Fruit fly (Drosophila melanogaster) whole organism, prepupa: Measurements from ENCODE around the gene CG3165.

Experiments
- Blimp-1 ChIP-seq: fragments of 200-800 bp; sonication (Bioruptor generic); optimal IDR thresholded peaks from 3 replicates; lab custom pipeline; 2017; ENCODE audit warnings: missing biosample characterization, missing genetic modification characterization, mild to moderate bottlenecking, moderate library complexity, missing genetic modification reagents
- CG10631 ChIP-seq: fragments of 200-800 bp; sonication (Bioruptor generic); optimal IDR thresholded peaks from 2 replicates; lab custom pipeline; 2016; ENCODE audit warnings: missing biosample characterization, missing genetic modification characterization
- CG11294 ChIP-seq: fragments of 200-800 bp; sonication (Bioruptor generic); IDR thresholded peaks from 2 replicates; pipeline ENCODE4 v1.3.6; 2022; ENCODE audit warnings: missing biosample characterization, missing genetic modification characterization
- CG11902 ChIP-seq: fragments of 200-800 bp; sonication (Bioruptor generic); optimal IDR thresholded peaks from 3 replicates; lab custom pipeline; 2016; ENCODE audit warnings: missing biosample characterization, missing genetic modification characterization
- CG15336 ChIP-seq: fragments of 200-800 bp; sonication (Bioruptor generic); IDR thresholded peaks from 2 replicates; pipeline ENCODE4 v1.3.6; 2022; ENCODE audit warnings: missing biosample characterization, missing genetic modification characterization
- CG1621 ChIP-seq: fragments of 200-800 bp; sonication (Bioruptor generic); optimal IDR thresholded peaks from 3 replicates; lab custom pipeline; 2018; ENCODE audit warnings: missing biosample characterization, mild to moderate bottlenecking, missing genetic modification characterization
- CG3032 ChIP-seq: fragments of 200-800 bp; optimal IDR thresholded peaks from 2 replicates; lab custom pipeline; 2019; ENCODE audit warnings: missing biosample characterization, mild to moderate bottlenecking, missing genetic modification characterization, moderate library complexity
- CG31627 ChIP-seq: fragments of 200-800 bp; sonication (Bioruptor generic); optimal IDR thresholded peaks from 3 replicates; lab custom pipeline; 2016; ENCODE audit warnings: missing biosample characterization, missing genetic modification characterization
- CG34406 ChIP-seq: fragments of 200-800 bp; sonication (Bioruptor generic); optimal IDR thresholded peaks from 3 replicates; lab custom pipeline; 2016; ENCODE audit warnings: missing biosample characterization, missing genetic modification characterization
- CG3919 ChIP-seq: fragments of 200-800 bp; sonication (Bioruptor generic); optimal IDR thresholded peaks from 3 replicates; lab custom pipeline; 2016; ENCODE audit warnings: missing biosample characterization, missing genetic modification characterization
- CG4318 ChIP-seq: fragments of 200-800 bp; sonication (Bioruptor generic); optimal IDR thresholded peaks from 3 replicates; lab custom pipeline; 2017; ENCODE audit warnings: missing biosample characterization, mild to moderate bottlenecking, missing genetic modification characterization
- CG6276 ChIP-seq: fragments of 200-800 bp; sonication (Bioruptor generic); optimal IDR thresholded peaks from 2 replicates; lab custom pipeline; 2017; ENCODE audit warnings: missing biosample characterization, mild to moderate bottlenecking, missing genetic modification characterization
- CG6792 ChIP-seq: fragments of 200-800 bp; sonication (Bioruptor generic); optimal IDR thresholded peaks from 3 replicates; lab custom pipeline; 2016; ENCODE audit warnings: missing biosample characterization, missing genetic modification characterization
- CG6808 ChIP-seq: fragments of 200-800 bp; sonication (Bioruptor generic); optimal IDR thresholded peaks from 3 replicates; lab custom pipeline; 2017; ENCODE audit warnings: missing biosample characterization, missing genetic modification characterization, mild to moderate bottlenecking, moderate library complexity, missing genetic modification reagents
- CG6854 ChIP-seq: fragments of 200-800 bp; sonication (Bioruptor generic); optimal IDR thresholded peaks from 2 replicates; lab custom pipeline; 2017; ENCODE audit warnings: missing biosample characterization, mild to moderate bottlenecking, missing genetic modification characterization
- CG7368 ChIP-seq: fragments of 200-800 bp; sonication (Bioruptor generic); optimal IDR thresholded peaks from 3 replicates; lab custom pipeline; 2016; ENCODE audit warnings: missing biosample characterization, missing genetic modification characterization
- CG8119 ChIP-seq: fragments of 200-800 bp; sonication (Bioruptor generic); IDR thresholded peaks from 3 replicates; pipeline ENCODE4 v1.3.6; 2022; ENCODE audit warnings: missing biosample characterization, missing genetic modification characterization
- CG8632 ChIP-seq: fragments of 200-800 bp; sonication (Bioruptor generic); optimal IDR thresholded peaks from 3 replicates; lab custom pipeline; 2016; ENCODE audit warnings: missing biosample characterization, missing genetic modification characterization
- CG9139 ChIP-seq: fragments of 200-800 bp; sonication (Bioruptor generic); optimal IDR thresholded peaks from 3 replicates; lab custom pipeline; 2017; ENCODE audit warnings: missing biosample characterization, mild to moderate bottlenecking, missing genetic modification characterization
- Eip75B ChIP-seq: fragments of 200-800 bp; sonication (Bioruptor generic); optimal IDR thresholded peaks from 3 replicates; lab custom pipeline; 2016; ENCODE audit warnings: missing biosample characterization, missing genetic modification characterization
- Eip78C ChIP-seq: fragments of 200-800 bp; sonication (Bioruptor generic); peaks from one replicate; lab custom pipeline; 2016; ENCODE audit warnings: missing biosample characterization, missing genetic modification characterization
- Eip93F ChIP-seq: fragments of 200-800 bp; sonication (Bioruptor generic); optimal IDR thresholded peaks from 2 replicates; lab custom pipeline; 2016; ENCODE audit warnings: missing biosample characterization, mild to moderate bottlenecking, missing genetic modification characterization
- Ets21C ChIP-seq: fragments of 200-800 bp; sonication (Bioruptor generic); optimal IDR thresholded peaks from 3 replicates; lab custom pipeline; 2016; ENCODE audit warnings: missing biosample characterization, missing genetic modification characterization
- Ets96B ChIP-seq: fragments of 200-800 bp; optimal IDR thresholded peaks from 2 replicates; lab custom pipeline; 2019; ENCODE audit warnings: missing biosample characterization, mild to moderate bottlenecking, missing genetic modification characterization, moderate library complexity
- Gug ChIP-seq: fragments of 200-800 bp; sonication (Bioruptor generic); IDR thresholded peaks from 2 replicates; pipeline ENCODE4 v1.3.6; 2022; ENCODE audit warnings: missing biosample characterization, missing genetic modification characterization
- Hr38 ChIP-seq: sonication (Bioruptor generic); optimal IDR thresholded peaks from 2 replicates; lab custom pipeline; 2016; ENCODE audit warnings: missing biosample characterization, missing genetic modification characterization
- Hr39 ChIP-seq: fragments of 200-800 bp; sonication (Bioruptor generic); optimal IDR thresholded peaks from 2 replicates; lab custom pipeline; 2016; ENCODE audit warnings: missing biosample characterization, missing genetic modification characterization
- Hr4 ChIP-seq: fragments of 200-800 bp; sonication (Bioruptor generic); optimal IDR thresholded peaks from 3 replicates; lab custom pipeline; 2016; ENCODE audit warnings: missing biosample characterization, missing genetic modification characterization
- Lpt ChIP-seq: fragments of 200-800 bp; sonication (Bioruptor generic); optimal IDR thresholded peaks from 3 replicates; lab custom pipeline; 2016; ENCODE audit warnings: missing biosample characterization, missing genetic modification characterization
- Met ChIP-seq: fragments of 200-800 bp; sonication (Bioruptor generic); optimal IDR thresholded peaks from 3 replicates; lab custom pipeline; 2016; ENCODE audit warnings: missing biosample characterization, missing genetic modification characterization
- Smox ChIP-seq: fragments of 200-800 bp; sonication (Bioruptor generic); optimal IDR thresholded peaks from 3 replicates; lab custom pipeline; 2016; ENCODE audit warnings: missing biosample characterization, missing genetic modification characterization
- Sox102F ChIP-seq: fragments of 200-800 bp; sonication (Bioruptor generic); optimal IDR thresholded peaks from 2 replicates; lab custom pipeline; 2016; ENCODE audit warnings: missing biosample characterization, mild to moderate bottlenecking, missing genetic modification characterization
- Sox15 ChIP-seq: fragments of 200-800 bp; sonication (Bioruptor generic); optimal IDR thresholded peaks from 3 replicates; lab custom pipeline; 2016; ENCODE audit warnings: missing biosample characterization, missing genetic modification characterization
- achi ChIP-seq: fragments of 200-800 bp; sonication (Bioruptor generic); optimal IDR thresholded peaks from 3 replicates; lab custom pipeline; 2016; ENCODE audit warnings: missing biosample characterization, missing genetic modification characterization
- acj6 ChIP-seq: fragments of 200-800 bp; sonication (Bioruptor generic); optimal IDR thresholded peaks from 3 replicates; lab custom pipeline; 2016; ENCODE audit warnings: missing biosample characterization, missing genetic modification characterization
- dac ChIP-seq: fragments of 200-800 bp; sonication (Bioruptor generic); optimal IDR thresholded peaks from 2 replicates; lab custom pipeline; 2017; ENCODE audit warnings: missing biosample characterization, mild to moderate bottlenecking, missing genetic modification characterization
- dsx ChIP-seq: fragments of 200-800 bp; optimal IDR thresholded peaks from 3 replicates; lab custom pipeline; 2019; ENCODE audit warnings: missing biosample characterization, mild to moderate bottlenecking, missing genetic modification characterization, moderate library complexity; ENCODE audit not compliant: poor library complexity, severe bottlenecking
- eg ChIP-seq: fragments of 200-800 bp; sonication (Bioruptor generic); IDR thresholded peaks from 3 replicates; pipeline ENCODE4 v1.3.6; 2022; ENCODE audit warnings: missing biosample characterization, missing genetic modification characterization
- esn ChIP-seq: fragments of 200-800 bp; sonication (Bioruptor generic); optimal IDR thresholded peaks from 2 replicates; lab custom pipeline; 2016; ENCODE audit warnings: missing biosample characterization, mild to moderate bottlenecking, missing genetic modification characterization, moderate library complexity
- fd59A ChIP-seq: fragments of 200-800 bp; sonication (Bioruptor generic); optimal IDR thresholded peaks from 2 replicates; lab custom pipeline; 2017; ENCODE audit warnings: missing biosample characterization, mild to moderate bottlenecking, missing genetic modification characterization, missing genetic modification reagents
- fd85E ChIP-seq: fragments of 200-800 bp; sonication (Bioruptor generic); optimal IDR thresholded peaks from 3 replicates; lab custom pipeline; 2016; ENCODE audit warnings: missing biosample characterization, missing genetic modification characterization
- fkh ChIP-seq: fragments of 200-800 bp; sonication (Bioruptor generic); optimal IDR thresholded peaks from 3 replicates; lab custom pipeline; 2017; ENCODE audit warnings: missing biosample characterization, mild to moderate bottlenecking, missing genetic modification characterization, moderate library complexity
- lz ChIP-seq: fragments of 200-800 bp; sonication (Bioruptor generic); optimal IDR thresholded peaks from 3 replicates; lab custom pipeline; 2016; ENCODE audit warnings: missing biosample characterization, missing genetic modification characterization
- net ChIP-seq: fragments of 200-800 bp; sonication (Bioruptor generic); optimal IDR thresholded peaks from 3 replicates; lab custom pipeline; 2016; ENCODE audit warnings: missing biosample characterization, missing genetic modification characterization
- pdm3 ChIP-seq: fragments of 200-800 bp; sonication (Bioruptor generic); optimal IDR thresholded peaks from 3 replicates; lab custom pipeline; 2016; ENCODE audit warnings: missing biosample characterization, missing genetic modification characterization
- salr ChIP-seq, 2 experiments: fragments of 200-800 bp; sonication (Bioruptor generic); optimal IDR thresholded peaks; 3 replicates each; lab custom pipeline; 2016 to 2018; ENCODE audit warnings: missing biosample characterization in 2 of 2, missing genetic modification characterization in 2 of 2, mild to moderate bottlenecking in 1 of 2
- spab ChIP-seq: fragments of 200-800 bp; sonication (Bioruptor generic); optimal IDR thresholded peaks from 2 replicates; lab custom pipeline; 2017; ENCODE audit warnings: missing biosample characterization, mild to moderate bottlenecking, missing genetic modification characterization, missing genetic modification reagents
- svp ChIP-seq: fragments of 200-800 bp; sonication (Bioruptor generic); peaks from one replicate; lab custom pipeline; 2016; ENCODE audit warnings: missing biosample characterization, missing genetic modification characterization
- vri ChIP-seq: fragments of 200-800 bp; sonication (Bioruptor generic); optimal IDR thresholded peaks from 3 replicates; lab custom pipeline; 2016; ENCODE audit warnings: missing biosample characterization, mild to moderate bottlenecking, missing genetic modification characterization

CG3165 gene

DNA sequence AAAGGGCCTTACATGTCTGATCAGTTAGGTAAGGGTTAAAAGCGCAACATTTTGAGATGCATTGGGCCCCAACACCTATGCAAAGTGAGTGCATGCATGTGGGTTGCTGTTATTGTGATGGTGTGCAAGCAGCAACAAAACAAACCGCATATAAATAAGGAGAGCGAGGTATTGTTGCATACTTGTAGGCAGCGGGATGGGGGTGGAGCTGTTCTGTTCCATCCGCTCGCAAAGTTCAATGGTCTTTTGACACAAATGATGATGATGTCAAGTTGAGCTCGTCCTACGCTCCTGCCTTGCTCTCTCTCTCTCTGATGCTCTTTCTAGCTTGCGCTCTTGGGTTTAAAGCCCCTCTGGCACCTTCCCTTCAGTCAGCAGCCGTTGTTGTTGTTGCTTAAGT, 21.3 kb upstream of the CG3165 start:
- TF ChIP-seq fd85E = no peak
- TF ChIP-seq Eip78C (GFP tag; lab: Kevin White, UChicago) = no peak
- no peak for TF ChIP-seq eg (GFP tag; lab: Robert Waterston, UW)
- no peak for TF ChIP-seq Eip75B (GFP tag; lab: Kevin White, UChicago)
- TF ChIP-seq CG6854 = no peak
- TF ChIP-seq svp (GFP tag; lab: Kevin White, UChicago) = no peak
- no peak for TF ChIP-seq Ets21C
- no peak for TF ChIP-seq Gug (GFP tag; lab: Robert Waterston, UW)
- TF ChIP-seq Eip93F (GFP tag; lab: Kevin White, UChicago) = no peak
- no peak for TF ChIP-seq Hr4 (GFP tag; lab: Kevin White, UChicago)
- no peak for TF ChIP-seq CG8119 (GFP tag; lab: Robert Waterston, UW)
- no peak for TF ChIP-seq esn
- no peak for TF ChIP-seq dac
- no peak for TF ChIP-seq Met (GFP tag; lab: Kevin White, UChicago)
- TF ChIP-seq Hr39 = no peak
- no peak for TF ChIP-seq CG7368
- TF ChIP-seq acj6 (GFP tag; lab: Kevin White, UChicago) = no peak
- TF ChIP-seq CG10631 (GFP tag; lab: Kevin White, UChicago) = no peak
- no peak for TF ChIP-seq CG31627 (GFP tag; lab: Kevin White, UChicago)

DNA sequence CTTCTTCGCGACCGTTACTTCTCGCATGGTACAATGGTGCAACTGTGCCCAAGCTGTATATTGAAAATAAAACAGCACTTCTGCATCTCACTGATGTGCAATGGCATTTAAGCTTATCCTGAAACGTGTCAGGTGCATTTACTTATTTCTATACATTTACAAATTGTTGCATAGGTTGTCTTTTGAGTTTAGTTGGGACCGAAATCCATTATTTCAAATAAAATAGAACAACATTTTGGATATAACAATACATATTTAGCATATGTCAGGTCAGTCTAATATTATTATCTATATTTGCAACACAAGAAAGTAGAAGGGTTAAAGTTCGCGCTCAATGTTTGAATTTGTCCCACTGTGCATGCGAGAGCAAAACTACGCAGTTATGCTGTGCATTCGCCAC, 20.6 kb upstream of the CG3165 start:
- peak; percentile 54; the same call in 2 of the 3 replicates for TF ChIP-seq CG8119 (GFP tag; lab: Robert Waterston, UW)
- TF ChIP-seq CG34406 = peak; percentile 9
- no peak for TF ChIP-seq Hr38 (GFP tag; lab: Kevin White, UChicago)
- TF ChIP-seq CG3919 (GFP tag; lab: Kevin White, UChicago) = peak; percentile 43
- TF ChIP-seq Hr4 (GFP tag; lab: Kevin White, UChicago) = peak; percentile 75
- peak; percentile 24 for TF ChIP-seq Sox102F (GFP tag; lab: Kevin White, UChicago)
- TF ChIP-seq Lpt (GFP tag; lab: Kevin White, UChicago) = peak; percentile 18
- no peak for TF ChIP-seq Ets21C
- no peak for TF ChIP-seq svp (GFP tag; lab: Kevin White, UChicago)
- TF ChIP-seq pdm3 (GFP tag; lab: Kevin White, UChicago) = peak; percentile 44
- peak; percentile 66 for TF ChIP-seq dsx (GFP tag; lab: Kevin White, UChicago)
- no peak for TF ChIP-seq vri (GFP tag; lab: Kevin White, UChicago)
- TF ChIP-seq Blimp-1 (GFP tag; lab: Kevin White, UChicago) = no peak
- peak; percentile 67 for TF ChIP-seq Eip75B (GFP tag; lab: Kevin White, UChicago)
- TF ChIP-seq acj6 (GFP tag; lab: Kevin White, UChicago) = peak; percentile 57
- TF ChIP-seq Met (GFP tag; lab: Kevin White, UChicago) = peak; percentile 28
- TF ChIP-seq CG6854 = no peak
- TF ChIP-seq Ets96B (tag; lab: Kevin White, UChicago) = peak; percentile 68
- TF ChIP-seq dac = peak; percentile 47
- TF ChIP-seq lz = peak; percentile 35
- peak; percentile 44 for TF ChIP-seq net
- no peak for TF ChIP-seq CG11294 (GFP tag; lab: Robert Waterston, UW)
- peak; percentile 91 for TF ChIP-seq Eip78C (GFP tag; lab: Kevin White, UChicago)
- TF ChIP-seq CG4318 (GFP tag; lab: Kevin White, UChicago) = peak; percentile 60
- TF ChIP-seq Gug (GFP tag; lab: Robert Waterston, UW) = peak; percentile 20; the same call in 1 of the 2 replicates
- peak; percentile 10 for TF ChIP-seq CG8632 (GFP tag; lab: Kevin White, UChicago)
- no peak for TF ChIP-seq Smox (GFP tag; lab: Kevin White, UChicago)
- TF ChIP-seq fd59A = peak; percentile 62
- TF ChIP-seq achi = peak; percentile 56
- TF ChIP-seq fkh = no peak
- TF ChIP-seq CG11902 (GFP tag; lab: Kevin White, UChicago) = no peak
- peak; percentile 16 for TF ChIP-seq Sox15 (GFP tag; lab: Kevin White, UChicago)
- TF ChIP-seq spab (GFP tag; lab: Kevin White, UChicago) = peak; percentile 63
- no peak for TF ChIP-seq CG6792 (GFP tag; lab: Kevin White, UChicago)
- peak; percentile 67 for TF ChIP-seq CG3032 (tag; lab: Kevin White, UChicago)
- TF ChIP-seq CG6808 = peak; percentile 51
- TF ChIP-seq CG6276 (GFP tag; lab: Kevin White, UChicago) = peak; percentile 74
- peak in 1 of 2 experiments; percentile 20 for TF ChIP-seq salr (GFP tag; optimal IDR thresholded peaks at IDR 0.05; lab: Kevin White, UChicago)
- no peak for TF ChIP-seq esn
- peak; percentile 19 for TF ChIP-seq CG9139
- TF ChIP-seq CG15336 (GFP tag; lab: Robert Waterston, UW) = 0 out of 2 replicates have a peak, but pooled peaks have one; percentile 38
- TF ChIP-seq CG1621 = peak; percentile 38
- 0 out of 3 replicates have a peak, but pooled peaks have one; percentile 45 for TF ChIP-seq eg (GFP tag; lab: Robert Waterston, UW)
